Fruit fly (Drosophila melanogaster): ENCODE data around the gene CG3213.

Gene CG3213

DNA sequence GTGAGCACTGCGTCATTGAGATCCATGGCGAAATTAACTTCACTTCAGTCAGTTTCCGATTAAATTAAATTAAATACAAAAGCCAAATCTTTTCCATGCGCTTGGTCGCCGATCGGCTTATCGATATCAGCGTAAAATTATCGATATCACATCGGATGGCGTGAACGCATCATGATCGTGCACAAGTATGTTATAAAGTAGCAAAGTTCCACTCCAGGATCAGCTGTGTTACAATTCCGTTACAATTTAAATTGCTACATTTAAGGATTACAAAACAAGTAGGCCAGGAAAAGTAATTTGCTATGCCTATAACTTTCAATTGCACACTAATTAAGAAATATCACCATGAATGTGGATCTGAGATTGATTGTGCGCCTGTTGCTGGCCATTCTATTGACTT is 49.6 kb downstream of the CG3213 start, which contains the start of the genes Pif1 and CG31776 (continued):
- TF ChIP-seq bowl (GFP tag; IDR thresholded peaks at IDR 0.05): no peak
- no peak for TF ChIP-seq CG7839 (tag; optimal IDR thresholded peaks at IDR 0.05)
- TF ChIP-seq Ssrp (tag; optimal IDR thresholded peaks at IDR 0.05): no peak
- peak; percentile 88 for TF ChIP-seq pzg (GFP tag; optimal IDR thresholded peaks at IDR 0.05)
- no peak for TF ChIP-seq caup (GFP tag; optimal IDR thresholded peaks at IDR 0.05; ENCODE audit: severe bottlenecking)
- peak; percentile 69 for TF ChIP-seq ssp (GFP tag; IDR thresholded peaks at IDR 0.05)
- TF ChIP-seq CG13894 (tag; optimal IDR thresholded peaks at IDR 0.05): no peak
- TF ChIP-seq crp (GFP tag; optimal IDR thresholded peaks at IDR 0.05): peak; percentile 89 to 98
- TF ChIP-seq CG15601 (tag; optimal IDR thresholded peaks at IDR 0.05): no peak
- no peak for TF ChIP-seq CG18262 (tag; optimal IDR thresholded peaks at IDR 0.05)
- no peak for TF ChIP-seq CG2889 (GFP tag; IDR thresholded peaks at IDR 0.05)
- peak; percentile 89 for TF ChIP-seq CG42726 (GFP tag; IDR thresholded peaks at IDR 0.05; ENCODE audit: partially characterized antibody)
- peak; percentile 91 for TF ChIP-seq Opbp (GFP tag; IDR thresholded peaks at IDR 0.05; ENCODE audit: partially characterized antibody)
- TF ChIP-seq sima (GFP tag; optimal IDR thresholded peaks at IDR 0.05): no peak
- peak; percentile 49 for TF ChIP-seq Sin3A (optimal IDR thresholded peaks at IDR 0.05)
- no peak for TF ChIP-seq CG4617 (GFP tag; optimal IDR thresholded peaks at IDR 0.05; ENCODE audit: borderline replicate concordance)
- no peak for TF ChIP-seq Asciz (GFP tag; optimal IDR thresholded peaks at IDR 0.05)
- no peak for TF ChIP-seq Lpt (GFP tag; optimal IDR thresholded peaks at IDR 0.05)
- TF ChIP-seq CG10321 (GFP tag; IDR thresholded peaks at IDR 0.05): no peak
- no peak for TF ChIP-seq B-H2 (GFP tag; optimal IDR thresholded peaks at IDR 0.05)
- peak; percentile 78 for TF ChIP-seq hbn (GFP tag; IDR thresholded peaks at IDR 0.05; ENCODE audit: partially characterized antibody)
- no peak for TF ChIP-seq CG12299 (tag; optimal IDR thresholded peaks at IDR 0.05)
- TF ChIP-seq slou (GFP tag; optimal IDR thresholded peaks at IDR 0.05): no peak
- no peak for TF ChIP-seq CG4328 (GFP tag; optimal IDR thresholded peaks at IDR 0.05)
- TF ChIP-seq inv (GFP tag; IDR thresholded peaks at IDR 0.05; ENCODE audit: partially characterized antibody): peak; percentile 68
- no peak for TF ChIP-seq CG10654 (GFP tag; optimal IDR thresholded peaks at IDR 0.05)
- TF ChIP-seq dmrt99B (tag; optimal IDR thresholded peaks at IDR 0.05): no peak
- TF ChIP-seq CG10462 (GFP tag; optimal IDR thresholded peaks at IDR 0.05): no peak
- TF ChIP-seq CG11398 (GFP tag; optimal IDR thresholded peaks at IDR 0.05): no peak
- TF ChIP-seq CG10366 (GFP tag; IDR thresholded peaks at IDR 0.05): no peak
- no peak for TF ChIP-seq en (GFP tag; optimal IDR thresholded peaks at IDR 0.05)
- TF ChIP-seq Fer3 (tag; optimal IDR thresholded peaks at IDR 0.05): no peak
- no peak for TF ChIP-seq lab (GFP tag; optimal IDR thresholded peaks at IDR 0.05)
- no peak for TF ChIP-seq dati (GFP tag; IDR thresholded peaks at IDR 0.05)
- peak; percentile 19; the same call in 1 of the 3 replicates for TF ChIP-seq CG34422 (GFP tag; IDR thresholded peaks at IDR 0.05)
- TF ChIP-seq gfzf (GFP tag; optimal IDR thresholded peaks at IDR 0.05): peak; percentile 55
- TF ChIP-seq C15 (GFP tag; IDR thresholded peaks at IDR 0.05): no peak
- TF ChIP-seq B-H1 (GFP tag; IDR thresholded peaks at IDR 0.05): no peak
- TF ChIP-seq CG9797 (GFP tag; optimal IDR thresholded peaks at IDR 0.05): peak; percentile 65
- peak; percentile 68 for TF ChIP-seq CG14710 (tag; optimal IDR thresholded peaks at IDR 0.05)
- TF ChIP-seq ham (GFP tag; IDR thresholded peaks at IDR 0.05): no peak
- no peak for TF ChIP-seq corto (GFP tag; optimal IDR thresholded peaks at IDR 0.05)
- peak; percentile 83 for TF ChIP-seq Scr (GFP tag; IDR thresholded peaks at IDR 0.05; ENCODE audit: partially characterized antibody)
- peak; percentile 99 for TF ChIP-seq Myb (GFP tag; optimal IDR thresholded peaks at IDR 0.05)
- no peak for TF ChIP-seq CG11696 (GFP tag; IDR thresholded peaks at IDR 0.05)
- TF ChIP-seq CG31365 (tag; optimal IDR thresholded peaks at IDR 0.05): no peak
- no peak for TF ChIP-seq CG11247 (GFP tag; IDR thresholded peaks at IDR 0.05)
- no peak for TF ChIP-seq CG9727 (GFP tag; optimal IDR thresholded peaks at IDR 0.05)
- TF ChIP-seq CG4730 (GFP tag; IDR thresholded peaks at IDR 0.05): no peak
- TF ChIP-seq lola (GFP tag; optimal IDR thresholded peaks at IDR 0.05): no peak
- peak; percentile 79 for TF ChIP-seq MBD-R2 (GFP tag; IDR thresholded peaks at IDR 0.05)

Data from whole organism, embryonic.